Comparison of ENCODE assay signal across 2 fruit fly cellular contexts in the genomic region with DNA sequence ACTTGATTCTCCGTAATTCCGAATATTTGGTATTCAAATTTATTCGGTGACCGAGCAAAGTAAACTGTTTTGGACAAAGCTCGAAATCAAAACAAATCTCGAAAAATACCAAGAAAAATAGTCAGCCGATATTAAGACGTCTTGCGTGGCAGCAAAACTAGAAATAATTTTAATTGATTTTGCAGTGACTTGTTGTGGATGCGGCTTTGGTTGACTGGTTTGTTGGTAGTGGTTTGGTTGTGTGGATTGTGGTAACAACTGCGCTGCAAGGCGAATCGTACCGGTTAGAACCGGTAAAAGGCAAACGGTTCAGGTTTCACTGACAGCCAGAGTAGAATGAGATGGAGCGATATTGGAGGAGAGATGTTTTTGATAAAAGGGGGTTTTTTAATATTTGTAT.
TF ChIP-seq lines count a peak whose summit lies in the region.

No protein-coding gene starts in this region.

- TF ChIP-seq CTCF in whole organism, embryonic (GFP tag; optimal IDR thresholded peaks at IDR 0.05; lab: Kevin White, UChicago): no peak

TF ChIP-seq in whole organism, embryonic, 481 proteins besides CTCF, POLR2A, EP300 and RAD21:
- TF ChIP-seq CG6175 (GFP tag; IDR thresholded peaks at IDR 0.05; lab: Robert Waterston, UW) (peak; percentile 74; the same call in 1 of the 3 replicates), otp (GFP tag; IDR thresholded peaks at IDR 0.05; lab: Robert Waterston, UW) (no peak), vvl (GFP tag; IDR thresholded peaks at IDR 0.05; lab: Robert Waterston, UW) (peak; percentile 49), Ssrp (tag; optimal IDR thresholded peaks at IDR 0.05; lab: Kevin White, UChicago) (no peak), danr (GFP tag; IDR thresholded peaks at IDR 0.05; lab: Robert Waterston, UW) (no peak), gem (tag; optimal IDR thresholded peaks at IDR 0.05; lab: Kevin White, UChicago) (peak; percentile 55), CG13624 (GFP tag; optimal IDR thresholded peaks at IDR 0.05; lab: Kevin White, UChicago) (no peak), Ets97D (GFP tag; optimal IDR thresholded peaks at IDR 0.05; lab: Kevin White, UChicago) (no peak), sd (tag; optimal IDR thresholded peaks at IDR 0.05; lab: Kevin White, UChicago) (peak; percentile 55), CG4282 (GFP tag; optimal IDR thresholded peaks at IDR 0.05; lab: Kevin White, UChicago) (no peak), CG11560 (tag; IDR thresholded peaks at IDR 0.05; lab: Robert Waterston, UW) (no peak), CG31388 (GFP tag; optimal IDR thresholded peaks at IDR 0.05; lab: Kevin White, UChicago) (no peak), HHEX (GFP tag; optimal IDR thresholded peaks at IDR 0.05; lab: Kevin White, UChicago) (no peak), chinmo (GFP tag; IDR thresholded peaks at IDR 0.05; lab: Robert Waterston, UW; ENCODE audit: partially characterized antibody) (peak; percentile 82; the same call in 2 of the 4 replicates), pan (optimal IDR thresholded peaks at IDR 0.05; lab: Kevin White, UChicago) (no peak), pan (GFP tag; optimal IDR thresholded peaks at IDR 0.05 in 1 of 2, IDR thresholded peaks at IDR 0.05 in 1 of 2) (no peak), Dll (GFP tag; IDR thresholded peaks at IDR 0.05; lab: Robert Waterston, UW; ENCODE audit: partially characterized antibody) (0 out of 4 replicates have a peak, but pooled peaks have one; percentile 20)

TF ChIP-seq in whole organism, wandering third instar larva, 38 proteins besides CTCF, POLR2A, EP300 and RAD21:
- TF ChIP-seq Rel (GFP tag; optimal IDR thresholded peaks at IDR 0.05; lab: Kevin White, UChicago): no peak
- peak; percentile 89 for TF ChIP-seq Rel (tag; optimal IDR thresholded peaks at IDR 0.05; lab: Kevin White, UChicago)
- TF ChIP-seq Dif (GFP tag; optimal IDR thresholded peaks at IDR 0.05; lab: Kevin White, UChicago; ENCODE audit: partially characterized antibody): no peak
